Worm (Caenorhabditis elegans): ENCODE results near the gene cuc-1.

DNA sequence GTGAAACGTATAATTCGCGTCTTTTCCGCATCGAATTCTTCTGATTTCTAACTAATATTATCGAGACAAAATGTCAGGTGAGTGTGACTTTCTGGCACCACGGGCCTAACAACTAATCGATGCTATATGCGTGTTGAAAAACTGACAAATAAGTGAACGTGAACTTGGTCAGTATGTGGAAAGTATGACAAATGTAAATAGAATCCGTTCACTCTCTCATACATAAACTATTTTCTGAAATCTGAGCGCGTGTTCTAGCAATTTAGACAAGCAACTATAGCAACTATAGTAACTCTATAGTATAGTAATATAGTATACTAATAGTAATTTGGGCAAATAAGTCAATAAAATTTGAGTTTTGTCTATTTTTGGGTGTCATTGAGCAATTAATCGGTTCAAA is 31.5 kb upstream of the cuc-1 start:
- no peak for TF ChIP-seq ham-2 (GFP tag; optimal IDR thresholded peaks at IDR 0.05)
- TF ChIP-seq sptf-1 (tag; optimal IDR thresholded peaks at IDR 0.05) = no peak
- TF ChIP-seq unc-62 (GFP tag; optimal IDR thresholded peaks at IDR 0.05) = no peak
- TF ChIP-seq nhr-12 (tag; optimal IDR thresholded peaks at IDR 0.05) = no peak
- no peak for TF ChIP-seq mab-5 (tag; optimal IDR thresholded peaks at IDR 0.05)
- TF ChIP-seq lin-13 (tag; optimal IDR thresholded peaks at IDR 0.05) = no peak
- no peak for TF ChIP-seq lin-32 (GFP tag; optimal IDR thresholded peaks at IDR 0.05)

Measured in whole organism, mixed stage, embryonic.